Worm (Caenorhabditis elegans) whole organism, L3 larva: ENCODE results near the gene scl-5.

Experiments
- ama-1 ChIP-seq: fragments of 150-350 bp; optimal IDR thresholded peaks from 2 replicates; lab custom pipeline; 2018
- nfya-1 ChIP-seq: sonication (generic microtip); optimal IDR thresholded peaks from 2 replicates; lab custom pipeline; 2017; ENCODE audit warnings: missing genetic modification characterization, mild to moderate bottlenecking, missing compliant biosample characterization, antibody characterized with exemption, moderate library complexity; ENCODE audit not compliant: insufficient read depth
- nhr-237 ChIP-seq: fragments of 150-350 bp; optimal IDR thresholded peaks from 2 replicates; lab custom pipeline; 2014; ENCODE audit warnings: missing biosample characterization, missing genetic modification characterization
- nhr-28 ChIP-seq: fragments of 150-350 bp; optimal IDR thresholded peaks from 2 replicates; lab custom pipeline; 2014; ENCODE audit warnings: missing biosample characterization, missing genetic modification characterization
- nhr-76 ChIP-seq: fragments of 150-350 bp; sonication (generic microtip); optimal IDR thresholded peaks from 5 replicates; lab custom pipeline; 2014; ENCODE audit warnings: missing biosample characterization, missing genetic modification characterization
- nhr-77 ChIP-seq: fragments of 150-350 bp; optimal IDR thresholded peaks from 2 replicates; lab custom pipeline; 2014; ENCODE audit warnings: missing biosample characterization, missing genetic modification characterization
- skn-1 ChIP-seq: fragments of 150-350 bp; optimal IDR thresholded peaks from 2 replicates; lab custom pipeline; 2014; ENCODE audit warnings: missing biosample characterization, missing genetic modification characterization
- unc-62 ChIP-seq: fragments of 150-350 bp; sonication (generic microtip); optimal IDR thresholded peaks from 4 replicates; lab custom pipeline; 2014; ENCODE audit warnings: missing biosample characterization, missing genetic modification reagents, missing genetic modification characterization

DNA sequence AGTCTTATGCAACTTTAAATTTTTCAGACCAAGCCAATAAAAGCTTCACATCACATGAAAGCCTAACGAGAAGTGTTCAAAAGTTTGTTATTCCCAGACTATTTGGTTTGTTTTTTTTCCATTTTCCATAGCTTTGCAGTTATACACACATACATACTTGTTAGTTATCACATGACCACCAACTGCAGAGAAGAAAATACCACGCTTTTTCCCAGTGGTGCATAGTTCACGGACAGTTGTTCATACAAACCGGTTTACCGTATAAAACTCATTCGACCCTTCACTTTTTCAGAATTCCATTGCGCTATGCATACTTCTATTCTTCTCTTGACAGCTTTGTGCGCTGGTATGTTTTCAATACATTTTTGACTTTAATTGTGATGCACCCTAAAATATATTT is at the start of gene scl-5:
- no peak for TF ChIP-seq nhr-77 (tag; lab: Kevin White, UChicago)
- TF ChIP-seq nhr-237, result no peak
- no peak for TF ChIP-seq nhr-28 (tag; lab: Kevin White, UChicago)
- TF ChIP-seq ama-1 (lab: Kevin White, UChicago), result no peak
- no peak for TF ChIP-seq skn-1 (tag; lab: Kevin White, UChicago)
- no peak for TF ChIP-seq nhr-76
- no peak for TF ChIP-seq unc-62 (GFP tag; lab: Kevin White, UChicago)
- TF ChIP-seq nfya-1 (tag; lab: Kevin White, UChicago), result no peak
